Worm (Caenorhabditis elegans): ENCODE data around the gene F49A5.10.

The F49A5.10 gene

DNA sequence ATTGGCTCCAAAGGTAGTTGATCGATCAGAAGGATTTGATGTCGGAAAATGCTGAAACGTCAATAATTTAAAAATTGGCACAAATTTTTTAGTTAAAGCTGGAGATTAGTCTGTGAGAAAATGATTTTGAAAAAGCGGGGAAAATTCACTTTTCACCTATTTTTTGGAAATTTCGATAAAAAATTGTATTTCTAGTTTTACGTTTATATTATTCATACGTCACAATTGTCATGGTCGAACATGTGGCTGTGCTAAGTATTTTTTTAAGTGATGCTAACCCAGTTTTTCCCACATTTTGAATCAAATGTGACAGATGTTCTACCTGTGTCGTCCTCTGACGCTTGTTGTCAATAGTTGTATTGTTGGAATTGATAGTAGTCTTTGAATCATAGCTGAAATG, 4.5 kb downstream of the F49A5.10 start:
- no peak for TF ChIP-seq nhr-23 (tag; optimal IDR thresholded peaks at IDR 0.05)
- no peak for TF ChIP-seq nhr-25 (tag; optimal IDR thresholded peaks at IDR 0.05)
- no peak for TF ChIP-seq nhr-12 (tag; optimal IDR thresholded peaks at IDR 0.05)
- no peak for TF ChIP-seq aly-2 (tag; optimal IDR thresholded peaks at IDR 0.05)
- no peak for TF ChIP-seq lsy-2 (tag; optimal IDR thresholded peaks at IDR 0.05)
- no peak for TF ChIP-seq unc-55 (GFP tag; optimal IDR thresholded peaks at IDR 0.05)
- TF ChIP-seq R02D3.7 (tag; optimal IDR thresholded peaks at IDR 0.05), result no peak
- no peak for TF ChIP-seq blmp-1 (tag; optimal IDR thresholded peaks at IDR 0.05; ENCODE audit: insufficient read depth)
- TF ChIP-seq alr-1 (tag; optimal IDR thresholded peaks at IDR 0.05), result no peak
- TF ChIP-seq lin-11 (tag; optimal IDR thresholded peaks at IDR 0.05), result no peak

DNA sequence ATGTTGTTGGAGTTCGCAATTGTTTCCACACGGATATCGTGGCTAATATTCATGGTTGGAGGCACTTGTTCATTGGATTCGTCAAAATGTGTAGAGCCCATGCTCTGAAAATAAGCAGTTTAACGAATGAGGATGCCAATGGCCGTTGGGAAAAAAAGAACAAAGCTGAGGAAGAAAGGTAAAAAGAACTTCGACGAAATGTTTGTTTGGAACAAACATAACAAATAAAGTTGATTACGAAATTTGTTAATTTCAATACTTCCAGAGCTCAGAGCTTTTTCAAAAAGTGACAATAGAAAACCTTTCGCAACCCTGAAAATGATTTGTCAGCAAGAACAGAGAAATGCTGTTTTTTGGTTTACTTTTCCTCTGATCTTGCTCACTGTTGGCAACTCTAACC, 5.0 kb downstream of the F49A5.10 start, which contains the start of gene F09C6.3:
TSS of gene F09C6.3 (minus strand) at position 101 of the 400 bp plus-strand sequence.
- TF ChIP-seq sma-9 (GFP tag; optimal IDR thresholded peaks at IDR 0.05), result no peak
- no peak for TF ChIP-seq sma-9 (tag; optimal IDR thresholded peaks at IDR 0.05)
- TF ChIP-seq skn-1 (tag; optimal IDR thresholded peaks at IDR 0.05), result no peak
- no peak for TF ChIP-seq nhr-23 (tag; optimal IDR thresholded peaks at IDR 0.05)
- no peak for TF ChIP-seq nhr-21 (tag; optimal IDR thresholded peaks at IDR 0.05)
- TF ChIP-seq nhr-77 (tag; optimal IDR thresholded peaks at IDR 0.05), result no peak
- TF ChIP-seq nhr-6 (tag; optimal IDR thresholded peaks at IDR 0.05), result no peak
- no peak for TF ChIP-seq unc-62 (GFP tag; optimal IDR thresholded peaks at IDR 0.05)
- no peak for TF ChIP-seq elt-3 (tag; optimal IDR thresholded peaks at IDR 0.05)
- no peak for TF ChIP-seq ztf-11 (tag; optimal IDR thresholded peaks at IDR 0.05)
- no peak for TF ChIP-seq nhr-129 (tag; optimal IDR thresholded peaks at IDR 0.05)
- no peak for TF ChIP-seq ztf-4 (tag; optimal IDR thresholded peaks at IDR 0.05)
- TF ChIP-seq blmp-1 (tag; optimal IDR thresholded peaks at IDR 0.05; ENCODE audit: insufficient read depth), result no peak
- TF ChIP-seq sem-4 (tag; optimal IDR thresholded peaks at IDR 0.05), result no peak
- TF ChIP-seq fos-1 (tag; optimal IDR thresholded peaks at IDR 0.05), result no peak
- TF ChIP-seq alr-1 (tag; optimal IDR thresholded peaks at IDR 0.05), result no peak
- no peak for TF ChIP-seq crh-2 (tag; optimal IDR thresholded peaks at IDR 0.05)
- TF ChIP-seq nhr-12 (tag; optimal IDR thresholded peaks at IDR 0.05), result no peak
- TF ChIP-seq mdl-1 (tag; optimal IDR thresholded peaks at IDR 0.05), result no peak

DNA sequence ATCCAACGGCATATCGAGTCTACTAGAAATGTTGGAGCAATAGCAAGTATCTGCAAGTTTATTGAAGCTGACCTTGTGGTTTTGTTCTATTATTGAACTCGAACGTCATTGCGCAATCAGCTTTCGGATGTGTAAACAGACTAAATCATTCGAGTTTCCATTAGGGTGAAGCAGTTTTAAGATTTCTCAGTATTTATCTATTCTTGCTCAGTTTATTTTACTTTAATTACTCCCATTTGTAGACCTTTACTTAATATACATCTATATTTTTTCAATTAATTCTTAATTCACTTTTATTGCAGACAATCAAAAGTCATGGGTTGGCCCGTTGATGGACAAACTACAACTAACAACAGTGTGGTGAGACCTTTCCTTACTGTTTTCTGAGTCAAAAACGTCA, 5.6 kb downstream of the F49A5.10 start, which contains the start of gene F09C6.14:
TSS of gene F09C6.14 (plus strand) at position 301 of the 400 bp plus-strand sequence.
- TF ChIP-seq ceh-82 (tag; optimal IDR thresholded peaks at IDR 0.05) (no peak), blmp-1 (tag; optimal IDR thresholded peaks at IDR 0.05; ENCODE audit: insufficient read depth) (no peak), ceh-16 (tag; optimal IDR thresholded peaks at IDR 0.05) (no peak), dmd-4 (tag; optimal IDR thresholded peaks at IDR 0.05) (no peak), elt-1 (tag; optimal IDR thresholded peaks at IDR 0.05) (no peak), mab-5 (tag; optimal IDR thresholded peaks at IDR 0.05) (no peak), fos-1 (tag; optimal IDR thresholded peaks at IDR 0.05) (no peak), ztf-4 (tag; optimal IDR thresholded peaks at IDR 0.05) (no peak), nhr-77 (tag; optimal IDR thresholded peaks at IDR 0.05) (no peak), nhr-23 (tag; optimal IDR thresholded peaks at IDR 0.05) (no peak)

DNA sequence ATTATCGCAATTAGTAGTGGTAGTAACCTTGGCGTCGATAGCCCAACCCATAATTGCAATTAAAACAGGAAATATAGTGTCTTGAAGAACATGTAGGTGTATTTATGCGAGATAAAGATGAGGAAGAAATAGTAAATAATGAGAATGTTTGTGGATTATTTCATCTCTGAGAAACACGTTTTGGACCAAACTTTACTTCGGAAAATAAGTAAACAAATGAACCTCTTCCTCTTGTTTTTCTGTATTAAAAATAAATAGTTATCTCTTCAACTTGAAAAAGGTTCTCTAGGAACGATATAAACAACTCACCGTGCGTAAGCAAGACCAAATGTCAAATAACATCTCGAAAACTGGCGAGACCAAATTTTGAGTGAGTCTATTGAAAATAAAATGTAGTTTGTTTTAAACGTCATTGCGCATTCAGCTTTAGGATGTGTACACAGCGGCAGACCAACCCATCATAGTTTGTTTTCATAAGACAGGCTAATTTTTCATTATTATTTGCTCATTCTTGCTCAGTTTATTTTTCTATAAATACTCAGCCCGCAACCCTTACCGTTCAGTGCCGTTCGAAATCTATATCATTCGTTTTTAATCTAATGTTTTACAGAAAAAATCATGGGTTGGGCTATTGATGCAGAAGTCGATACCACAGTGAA, 7.3 kb downstream of the F49A5.10 start, which contains the start of the genes F09C6.11 and F09C6.12:
TSS of gene F09C6.11 (minus strand) at position 51 of the 659 bp plus-strand sequence.
TSS of gene F09C6.12 (plus strand) at position 609 of the 659 bp plus-strand sequence.
- TF ChIP-seq unc-39 (tag; optimal IDR thresholded peaks at IDR 0.05), result no peak
- no peak for TF ChIP-seq sem-4 (tag; optimal IDR thresholded peaks at IDR 0.05)
- TF ChIP-seq ztf-4 (tag; optimal IDR thresholded peaks at IDR 0.05), result no peak
- no peak for TF ChIP-seq crh-2 (tag; optimal IDR thresholded peaks at IDR 0.05)
- TF ChIP-seq mdl-1 (tag; optimal IDR thresholded peaks at IDR 0.05), result no peak
- no peak for TF ChIP-seq snpc-4 (tag; optimal IDR thresholded peaks at IDR 0.05)
- TF ChIP-seq unc-62 (GFP tag; optimal IDR thresholded peaks at IDR 0.05), result no peak
- TF ChIP-seq elt-1 (tag; optimal IDR thresholded peaks at IDR 0.05), result no peak
- no peak for TF ChIP-seq nhr-10 (tag; optimal IDR thresholded peaks at IDR 0.05)
- no peak for TF ChIP-seq mab-5 (tag; optimal IDR thresholded peaks at IDR 0.05)
- TF ChIP-seq unc-55 (GFP tag; optimal IDR thresholded peaks at IDR 0.05), result no peak
- TF ChIP-seq elt-3 (tag; optimal IDR thresholded peaks at IDR 0.05), result no peak
- TF ChIP-seq C34F6.9 (tag; optimal IDR thresholded peaks at IDR 0.05), result no peak
- no peak for TF ChIP-seq egl-27 (tag; optimal IDR thresholded peaks at IDR 0.05)
- TF ChIP-seq nhr-21 (tag; optimal IDR thresholded peaks at IDR 0.05), result no peak
- no peak for TF ChIP-seq blmp-1 (tag; optimal IDR thresholded peaks at IDR 0.05; ENCODE audit: insufficient read depth)
- TF ChIP-seq ztf-11 (tag; optimal IDR thresholded peaks at IDR 0.05), result no peak
- no peak for TF ChIP-seq nhr-237 (tag; optimal IDR thresholded peaks at IDR 0.05)
- TF ChIP-seq lsy-2 (tag; optimal IDR thresholded peaks at IDR 0.05), result no peak
- TF ChIP-seq mbf-1 (tag; optimal IDR thresholded peaks at IDR 0.05), result no peak
